Fruit fly (Drosophila melanogaster) whole organism, prepupa: ENCODE results near the gene CG4660.

ENCODE experiments used
- Blimp-1 ChIP-seq: fragments of 200-800 bp; sonication (Bioruptor generic); optimal IDR thresholded peaks from 3 replicates; lab custom pipeline; 2017; ENCODE audit warnings: missing biosample characterization, missing genetic modification characterization, mild to moderate bottlenecking, moderate library complexity, missing genetic modification reagents
- CG10631 ChIP-seq: fragments of 200-800 bp; sonication (Bioruptor generic); optimal IDR thresholded peaks from 2 replicates; lab custom pipeline; 2016; ENCODE audit warnings: missing biosample characterization, missing genetic modification characterization
- CG11294 ChIP-seq: fragments of 200-800 bp; sonication (Bioruptor generic); IDR thresholded peaks from 2 replicates; pipeline ENCODE4 v1.3.6; 2022; ENCODE audit warnings: missing biosample characterization, missing genetic modification characterization
- CG11762 ChIP-seq: fragments of 200-800 bp; sonication (Bioruptor generic); optimal IDR thresholded peaks from 3 replicates; lab custom pipeline; 2016; ENCODE audit warnings: missing biosample characterization, missing genetic modification characterization; ENCODE audit not compliant: insufficient read depth
- CG11902 ChIP-seq: fragments of 200-800 bp; sonication (Bioruptor generic); optimal IDR thresholded peaks from 3 replicates; lab custom pipeline; 2016; ENCODE audit warnings: missing biosample characterization, missing genetic modification characterization
- CG15336 ChIP-seq: fragments of 200-800 bp; sonication (Bioruptor generic); IDR thresholded peaks from 2 replicates; pipeline ENCODE4 v1.3.6; 2022; ENCODE audit warnings: missing biosample characterization, missing genetic modification characterization
- CG1621 ChIP-seq: fragments of 200-800 bp; sonication (Bioruptor generic); optimal IDR thresholded peaks from 3 replicates; lab custom pipeline; 2018; ENCODE audit warnings: missing biosample characterization, mild to moderate bottlenecking, missing genetic modification characterization
- CG16779 ChIP-seq: fragments of 200-800 bp; sonication (Bioruptor generic); optimal IDR thresholded peaks from 3 replicates; lab custom pipeline; 2017; ENCODE audit warnings: missing biosample characterization, mild to moderate bottlenecking, missing genetic modification characterization
- CG3032 ChIP-seq: fragments of 200-800 bp; optimal IDR thresholded peaks from 2 replicates; lab custom pipeline; 2019; ENCODE audit warnings: missing biosample characterization, mild to moderate bottlenecking, missing genetic modification characterization, moderate library complexity
- CG32006 ChIP-seq: fragments of 200-800 bp; sonication (Bioruptor generic); optimal IDR thresholded peaks from 3 replicates; lab custom pipeline; 2017; ENCODE audit warnings: missing biosample characterization, mild to moderate bottlenecking, missing genetic modification characterization
- CG34406 ChIP-seq: fragments of 200-800 bp; sonication (Bioruptor generic); optimal IDR thresholded peaks from 3 replicates; lab custom pipeline; 2016; ENCODE audit warnings: missing biosample characterization, missing genetic modification characterization
- CG3919 ChIP-seq: fragments of 200-800 bp; sonication (Bioruptor generic); optimal IDR thresholded peaks from 3 replicates; lab custom pipeline; 2016; ENCODE audit warnings: missing biosample characterization, missing genetic modification characterization
- CG4318 ChIP-seq: fragments of 200-800 bp; sonication (Bioruptor generic); optimal IDR thresholded peaks from 3 replicates; lab custom pipeline; 2017; ENCODE audit warnings: missing biosample characterization, mild to moderate bottlenecking, missing genetic modification characterization
- CG6163 ChIP-seq: fragments of 200-800 bp; sonication (Bioruptor generic); IDR thresholded peaks from 3 replicates; pipeline ENCODE4 v1.3.6; 2022; ENCODE audit warnings: missing biosample characterization, missing genetic modification characterization
- CG6276 ChIP-seq: fragments of 200-800 bp; sonication (Bioruptor generic); optimal IDR thresholded peaks from 2 replicates; lab custom pipeline; 2017; ENCODE audit warnings: missing biosample characterization, mild to moderate bottlenecking, missing genetic modification characterization
- CG6792 ChIP-seq: fragments of 200-800 bp; sonication (Bioruptor generic); optimal IDR thresholded peaks from 3 replicates; lab custom pipeline; 2016; ENCODE audit warnings: missing biosample characterization, missing genetic modification characterization
- CG6808 ChIP-seq: fragments of 200-800 bp; sonication (Bioruptor generic); optimal IDR thresholded peaks from 3 replicates; lab custom pipeline; 2017; ENCODE audit warnings: missing biosample characterization, missing genetic modification characterization, mild to moderate bottlenecking, moderate library complexity, missing genetic modification reagents
- CG6854 ChIP-seq: fragments of 200-800 bp; sonication (Bioruptor generic); optimal IDR thresholded peaks from 2 replicates; lab custom pipeline; 2017; ENCODE audit warnings: missing biosample characterization, mild to moderate bottlenecking, missing genetic modification characterization
- CG7368 ChIP-seq: fragments of 200-800 bp; sonication (Bioruptor generic); optimal IDR thresholded peaks from 3 replicates; lab custom pipeline; 2016; ENCODE audit warnings: missing biosample characterization, missing genetic modification characterization
- CG8319 ChIP-seq: fragments of 200-800 bp; sonication (Bioruptor generic); optimal IDR thresholded peaks from 3 replicates; lab custom pipeline; 2016; ENCODE audit warnings: missing biosample characterization, missing genetic modification characterization
- CG8632 ChIP-seq: fragments of 200-800 bp; sonication (Bioruptor generic); optimal IDR thresholded peaks from 3 replicates; lab custom pipeline; 2016; ENCODE audit warnings: missing biosample characterization, missing genetic modification characterization
- CG9139 ChIP-seq: fragments of 200-800 bp; sonication (Bioruptor generic); optimal IDR thresholded peaks from 3 replicates; lab custom pipeline; 2017; ENCODE audit warnings: missing biosample characterization, mild to moderate bottlenecking, missing genetic modification characterization
- Eip75B ChIP-seq: fragments of 200-800 bp; sonication (Bioruptor generic); optimal IDR thresholded peaks from 3 replicates; lab custom pipeline; 2016; ENCODE audit warnings: missing biosample characterization, missing genetic modification characterization
- Eip78C ChIP-seq: fragments of 200-800 bp; sonication (Bioruptor generic); peaks from one replicate; lab custom pipeline; 2016; ENCODE audit warnings: missing biosample characterization, missing genetic modification characterization
- Eip93F ChIP-seq: fragments of 200-800 bp; sonication (Bioruptor generic); optimal IDR thresholded peaks from 2 replicates; lab custom pipeline; 2016; ENCODE audit warnings: missing biosample characterization, mild to moderate bottlenecking, missing genetic modification characterization
- Ets96B ChIP-seq: fragments of 200-800 bp; optimal IDR thresholded peaks from 2 replicates; lab custom pipeline; 2019; ENCODE audit warnings: missing biosample characterization, mild to moderate bottlenecking, missing genetic modification characterization, moderate library complexity
- Gug ChIP-seq: fragments of 200-800 bp; sonication (Bioruptor generic); IDR thresholded peaks from 2 replicates; pipeline ENCODE4 v1.3.6; 2022; ENCODE audit warnings: missing biosample characterization, missing genetic modification characterization
- Hr38 ChIP-seq: sonication (Bioruptor generic); optimal IDR thresholded peaks from 2 replicates; lab custom pipeline; 2016; ENCODE audit warnings: missing biosample characterization, missing genetic modification characterization
- Hr39 ChIP-seq: fragments of 200-800 bp; sonication (Bioruptor generic); optimal IDR thresholded peaks from 2 replicates; lab custom pipeline; 2016; ENCODE audit warnings: missing biosample characterization, missing genetic modification characterization
- Hr4 ChIP-seq: fragments of 200-800 bp; sonication (Bioruptor generic); optimal IDR thresholded peaks from 3 replicates; lab custom pipeline; 2016; ENCODE audit warnings: missing biosample characterization, missing genetic modification characterization
- Lpt ChIP-seq: fragments of 200-800 bp; sonication (Bioruptor generic); optimal IDR thresholded peaks from 3 replicates; lab custom pipeline; 2016; ENCODE audit warnings: missing biosample characterization, missing genetic modification characterization
- OdsH ChIP-seq: fragments of 200-800 bp; sonication (Bioruptor generic); optimal IDR thresholded peaks from 3 replicates; lab custom pipeline; 2016; ENCODE audit warnings: missing biosample characterization, missing genetic modification characterization
- Smox ChIP-seq: fragments of 200-800 bp; sonication (Bioruptor generic); optimal IDR thresholded peaks from 3 replicates; lab custom pipeline; 2016; ENCODE audit warnings: missing biosample characterization, missing genetic modification characterization
- Sox102F ChIP-seq: fragments of 200-800 bp; sonication (Bioruptor generic); optimal IDR thresholded peaks from 2 replicates; lab custom pipeline; 2016; ENCODE audit warnings: missing biosample characterization, mild to moderate bottlenecking, missing genetic modification characterization
- Sox14 ChIP-seq: fragments of 200-800 bp; sonication (Bioruptor generic); optimal IDR thresholded peaks from 3 replicates; lab custom pipeline; 2016; ENCODE audit warnings: missing biosample characterization, missing genetic modification characterization
- Sox15 ChIP-seq: fragments of 200-800 bp; sonication (Bioruptor generic); optimal IDR thresholded peaks from 3 replicates; lab custom pipeline; 2016; ENCODE audit warnings: missing biosample characterization, missing genetic modification characterization
- achi ChIP-seq: fragments of 200-800 bp; sonication (Bioruptor generic); optimal IDR thresholded peaks from 3 replicates; lab custom pipeline; 2016; ENCODE audit warnings: missing biosample characterization, missing genetic modification characterization
- acj6 ChIP-seq: fragments of 200-800 bp; sonication (Bioruptor generic); optimal IDR thresholded peaks from 3 replicates; lab custom pipeline; 2016; ENCODE audit warnings: missing biosample characterization, missing genetic modification characterization
- cyc ChIP-seq: fragments of 200-800 bp; sonication (Bioruptor generic); optimal IDR thresholded peaks from 3 replicates; lab custom pipeline; 2016; ENCODE audit warnings: missing biosample characterization, missing genetic modification characterization
- dac ChIP-seq: fragments of 200-800 bp; sonication (Bioruptor generic); optimal IDR thresholded peaks from 2 replicates; lab custom pipeline; 2017; ENCODE audit warnings: missing biosample characterization, mild to moderate bottlenecking, missing genetic modification characterization
- dsx ChIP-seq: fragments of 200-800 bp; optimal IDR thresholded peaks from 3 replicates; lab custom pipeline; 2019; ENCODE audit warnings: missing biosample characterization, mild to moderate bottlenecking, missing genetic modification characterization, moderate library complexity; ENCODE audit not compliant: poor library complexity, severe bottlenecking
- eg ChIP-seq: fragments of 200-800 bp; sonication (Bioruptor generic); IDR thresholded peaks from 3 replicates; pipeline ENCODE4 v1.3.6; 2022; ENCODE audit warnings: missing biosample characterization, missing genetic modification characterization
- esn ChIP-seq: fragments of 200-800 bp; sonication (Bioruptor generic); optimal IDR thresholded peaks from 2 replicates; lab custom pipeline; 2016; ENCODE audit warnings: missing biosample characterization, mild to moderate bottlenecking, missing genetic modification characterization, moderate library complexity
- fd59A ChIP-seq: fragments of 200-800 bp; sonication (Bioruptor generic); optimal IDR thresholded peaks from 2 replicates; lab custom pipeline; 2017; ENCODE audit warnings: missing biosample characterization, mild to moderate bottlenecking, missing genetic modification characterization, missing genetic modification reagents
- fd85E ChIP-seq: fragments of 200-800 bp; sonication (Bioruptor generic); optimal IDR thresholded peaks from 3 replicates; lab custom pipeline; 2016; ENCODE audit warnings: missing biosample characterization, missing genetic modification characterization
- lz ChIP-seq: fragments of 200-800 bp; sonication (Bioruptor generic); optimal IDR thresholded peaks from 3 replicates; lab custom pipeline; 2016; ENCODE audit warnings: missing biosample characterization, missing genetic modification characterization
- net ChIP-seq: fragments of 200-800 bp; sonication (Bioruptor generic); optimal IDR thresholded peaks from 3 replicates; lab custom pipeline; 2016; ENCODE audit warnings: missing biosample characterization, missing genetic modification characterization
- pdm3 ChIP-seq: fragments of 200-800 bp; sonication (Bioruptor generic); optimal IDR thresholded peaks from 3 replicates; lab custom pipeline; 2016; ENCODE audit warnings: missing biosample characterization, missing genetic modification characterization
- svp ChIP-seq: fragments of 200-800 bp; sonication (Bioruptor generic); peaks from one replicate; lab custom pipeline; 2016; ENCODE audit warnings: missing biosample characterization, missing genetic modification characterization
- topi ChIP-seq: fragments of 200-800 bp; sonication (Bioruptor generic); optimal IDR thresholded peaks from 3 replicates; lab custom pipeline; 2016; ENCODE audit warnings: missing biosample characterization, missing genetic modification characterization
- vri ChIP-seq: fragments of 200-800 bp; sonication (Bioruptor generic); optimal IDR thresholded peaks from 3 replicates; lab custom pipeline; 2016; ENCODE audit warnings: missing biosample characterization, mild to moderate bottlenecking, missing genetic modification characterization

The CG4660 gene

DNA sequence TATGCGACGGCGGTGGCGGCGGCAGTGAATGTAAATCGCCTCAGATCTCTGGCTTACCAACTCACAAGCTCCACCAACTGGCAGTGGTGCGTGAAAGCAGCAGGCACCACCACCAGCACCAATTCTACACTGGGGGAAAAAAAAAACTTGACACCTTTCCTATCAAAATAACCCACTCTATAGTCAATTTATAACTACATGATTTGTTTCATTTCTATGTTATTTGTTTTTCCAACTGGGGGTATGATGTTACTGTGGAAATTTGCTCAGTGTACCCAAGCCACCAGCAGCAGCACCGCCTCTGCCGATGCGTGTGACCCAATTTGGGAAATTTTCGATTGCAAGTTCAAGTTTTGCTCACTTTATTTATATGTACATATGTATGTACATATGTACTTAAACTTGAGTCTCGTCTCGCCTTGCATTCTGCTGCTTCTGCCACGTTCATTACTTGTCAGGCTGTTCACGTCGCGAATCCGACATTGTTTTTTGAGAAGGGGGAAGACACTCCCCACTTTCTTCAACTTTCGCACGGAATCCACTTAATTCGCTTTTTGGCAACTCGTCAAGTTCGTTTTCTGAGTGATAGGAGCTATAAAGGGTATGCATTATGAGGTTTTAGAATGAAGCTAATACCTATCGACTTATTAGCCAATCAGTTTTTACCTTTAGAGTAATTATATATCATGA lies 21.9 kb downstream of the CG4660 start:
- TF ChIP-seq Ets96B (tag; lab: Kevin White, UChicago) (no peak), acj6 (peak; percentile 84), dac (GFP tag; lab: Kevin White, UChicago) (peak; percentile 60), eg (GFP tag; lab: Robert Waterston, UW) (peak; percentile 83), Sox102F (GFP tag; lab: Kevin White, UChicago) (peak; percentile 85), CG16779 (peak; percentile 47), CG1621 (tag; lab: Kevin White, UChicago) (peak; percentile 29), esn (GFP tag; lab: Kevin White, UChicago) (peak; percentile 87), CG8319 (GFP tag; lab: Kevin White, UChicago) (peak; percentile 86), vri (peak; percentile 15), CG4318 (GFP tag; lab: Kevin White, UChicago) (peak; percentile 71), CG9139 (GFP tag; lab: Kevin White, UChicago) (no peak), Hr39 (GFP tag; lab: Kevin White, UChicago) (peak; percentile 86), Sox15 (GFP tag; lab: Kevin White, UChicago) (peak; percentile 81), CG7368 (GFP tag; lab: Kevin White, UChicago) (peak; percentile 81), achi (GFP tag; lab: Kevin White, UChicago) (peak; percentile 79), CG3919 (GFP tag; lab: Kevin White, UChicago) (peak; percentile 90), net (GFP tag; lab: Kevin White, UChicago) (peak; percentile 86), CG32006 (GFP tag; lab: Kevin White, UChicago) (peak; percentile 85), cyc (GFP tag; lab: Kevin White, UChicago) (peak; percentile 90), CG3032 (tag; lab: Kevin White, UChicago) (peak; percentile 4), pdm3 (GFP tag; lab: Kevin White, UChicago) (peak; percentile 87), Gug (GFP tag; lab: Robert Waterston, UW) (peak; percentile 66), Hr38 (no peak), CG11294 (GFP tag; lab: Robert Waterston, UW) (peak; percentile 45; the same call in 1 of the 2 replicates), CG6808 (peak; percentile 11), CG6792 (GFP tag; lab: Kevin White, UChicago) (peak; percentile 93), dsx (GFP tag; lab: Kevin White, UChicago) (no peak), CG6163 (peak; percentile 88), lz (GFP tag; lab: Kevin White, UChicago) (peak; percentile 84), Lpt (peak; percentile 74), CG34406 (GFP tag; lab: Kevin White, UChicago) (peak; percentile 88), fd59A (GFP tag; lab: Kevin White, UChicago) (no peak), Smox (GFP tag; lab: Kevin White, UChicago) (peak; percentile 83), fd85E (GFP tag; lab: Kevin White, UChicago) (peak; percentile 63), Sox14 (GFP tag; lab: Kevin White, UChicago) (peak; percentile 78), CG10631 (GFP tag; lab: Kevin White, UChicago) (peak; percentile 73), OdsH (GFP tag; lab: Kevin White, UChicago) (peak; percentile 82), CG15336 (GFP tag; lab: Robert Waterston, UW) (peak; percentile 81), Blimp-1 (GFP tag; lab: Kevin White, UChicago) (peak; percentile 92), Eip75B (GFP tag; lab: Kevin White, UChicago) (peak; percentile 88), topi (GFP tag; lab: Kevin White, UChicago) (peak; percentile 87), CG8632 (GFP tag; lab: Kevin White, UChicago) (peak; percentile 88), svp (GFP tag; lab: Kevin White, UChicago) (peak; percentile 91), Eip93F (GFP tag; lab: Kevin White, UChicago) (peak; percentile 50), CG6854 (GFP tag; lab: Kevin White, UChicago) (peak; percentile 79), CG6276 (GFP tag; lab: Kevin White, UChicago) (peak; percentile 70), CG11762 (GFP tag; lab: Kevin White, UChicago) (peak; percentile 84), CG11902 (GFP tag; lab: Kevin White, UChicago) (peak; percentile 90), Eip78C (peak; percentile 95), Hr4 (GFP tag; lab: Kevin White, UChicago) (peak; percentile 77)
